Worm (Caenorhabditis elegans): ENCODE results near the gene arrd-7.

ce11 chrII:12036516-12036915 lies 25.9 kb downstream of the arrd-7 start, which contains the start of gene cyn-16:
- no peak for TF ChIP-seq ama-1 (optimal IDR thresholded peaks at IDR 0.05)
- no peak for TF ChIP-seq ceh-13 (GFP tag; optimal IDR thresholded peaks at IDR 0.05)
- TF ChIP-seq flt-1 (GFP tag; IDR thresholded peaks at IDR 0.05): no peak
- TF ChIP-seq sea-1 (GFP tag; conservative IDR thresholded peaks at IDR 0.05): no peak
- no peak for TF ChIP-seq ets-7 (tag; optimal IDR thresholded peaks at IDR 0.05)
- no peak for TF ChIP-seq hnd-1 (tag; optimal IDR thresholded peaks at IDR 0.05)

Measured in whole organism, early embryonic.